Worm (Caenorhabditis elegans) whole organism, L4 larva: ENCODE data around the gene svh-5.

Experiments
- R02D3.7 ChIP-seq: fragments of 150-350 bp; sonication (generic microtip); optimal IDR thresholded peaks from 3 replicates; lab custom pipeline; 2014; ENCODE audit warnings: missing biosample characterization, missing genetic modification characterization
- ceh-82 ChIP-seq: sonication (generic microtip); optimal IDR thresholded peaks from 2 replicates; lab custom pipeline; 2017; ENCODE audit warnings: missing biosample characterization, missing genetic modification characterization
- daf-12 ChIP-seq: fragments of 150-350 bp; optimal IDR thresholded peaks from 2 replicates; lab custom pipeline; 2014; ENCODE audit warnings: missing biosample characterization, missing genetic modification reagents, missing genetic modification characterization
- hlh-30 ChIP-seq: sonication (generic microtip); optimal IDR thresholded peaks from 2 replicates; lab custom pipeline; 2017; ENCODE audit warnings: antibody characterized with exemption, mild to moderate bottlenecking, missing genetic modification characterization, missing compliant biosample characterization; ENCODE audit not compliant: insufficient read depth
- lin-13 ChIP-seq: fragments of 150-350 bp; optimal IDR thresholded peaks from 2 replicates; lab custom pipeline; 2014; ENCODE audit warnings: missing biosample characterization, missing genetic modification reagents, missing genetic modification characterization
- nhr-237 ChIP-seq: sonication (generic microtip); optimal IDR thresholded peaks from 2 replicates; lab custom pipeline; 2017; ENCODE audit warnings: missing biosample characterization, missing genetic modification characterization
- saeg-2 ChIP-seq: fragments of 200-800 bp; sonication (Bioruptor generic); IDR thresholded peaks from 2 replicates; pipeline ENCODE4 v1.3.6; 2022; ENCODE audit warnings: missing genetic modification reagents, missing genetic modification characterization, missing compliant biosample characterization
- zip-2 ChIP-seq: fragments of 150-350 bp; optimal IDR thresholded peaks from 2 replicates; lab custom pipeline; 2014; ENCODE audit warnings: missing biosample characterization, missing genetic modification characterization

DNA sequence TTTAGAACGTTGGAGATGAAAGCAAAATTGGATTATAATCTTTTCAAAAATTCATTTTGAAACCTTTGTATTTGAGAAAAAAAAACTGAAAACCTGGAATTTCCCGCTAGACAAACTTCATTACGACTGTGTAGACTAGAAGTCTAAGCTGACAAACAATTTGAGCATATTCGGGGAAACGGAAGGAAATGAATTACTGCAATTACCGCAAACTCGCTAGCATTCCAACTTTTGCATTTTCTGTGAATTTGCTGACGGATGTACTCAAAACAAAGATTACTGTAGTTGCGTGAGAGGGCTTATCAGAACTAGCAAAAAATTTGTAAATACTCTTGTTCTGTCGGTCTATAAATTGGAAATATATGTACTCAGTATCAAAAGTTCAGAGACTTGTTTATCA is 12.2 kb upstream of the svh-5 start:
- TF ChIP-seq daf-12 (tag; lab: Kevin White, UChicago) (no peak), ceh-82 (tag; lab: Kevin White, UChicago) (no peak), nhr-237 (tag; lab: Kevin White, UChicago) (no peak), saeg-2 (GFP tag; lab: Robert Waterston, UW) (no peak), lin-13 (no peak), zip-2 (tag; lab: Kevin White, UChicago) (no peak), hlh-30 (tag; lab: Kevin White, UChicago) (no peak), R02D3.7 (tag; lab: Kevin White, UChicago) (no peak)
